Fruit fly (Drosophila melanogaster): Measurements from ENCODE around the gene Fntb.

The Fntb gene

dm6 chr3R:16441367-16441923 lies 8.6 kb downstream of the Fntb start, which contains the start of gene ema:
TSS of gene ema (minus strand) at chr3R:16441661.
- TF ChIP-seq Sp1 (GFP tag; optimal IDR thresholded peaks at IDR 0.05): peak; percentile 12
- TF ChIP-seq Hr83 (GFP tag; optimal IDR thresholded peaks at IDR 0.05; ENCODE audit: poor library complexity, severe bottlenecking): peak; percentile 50
- no peak for TF ChIP-seq CG32264 (GFP tag; optimal IDR thresholded peaks at IDR 0.05)
- TF ChIP-seq N (GFP tag; optimal IDR thresholded peaks at IDR 0.05): no peak
- peak; percentile 27 for TF ChIP-seq CG9705 (GFP tag; optimal IDR thresholded peaks at IDR 0.05)
- TF ChIP-seq rgr (GFP tag; optimal IDR thresholded peaks at IDR 0.05): peak; percentile 16
- no peak for TF ChIP-seq Hnf4 (GFP tag; optimal IDR thresholded peaks at IDR 0.05)
- no peak for TF ChIP-seq Abd-B (GFP tag; optimal IDR thresholded peaks at IDR 0.05)
- no peak for TF ChIP-seq Mio (GFP tag; optimal IDR thresholded peaks at IDR 0.05)
- no peak for TF ChIP-seq h (GFP tag; optimal IDR thresholded peaks at IDR 0.05)
- TF ChIP-seq Hr78 (GFP tag; optimal IDR thresholded peaks at IDR 0.05): no peak
- TF ChIP-seq usp (GFP tag; optimal IDR thresholded peaks at IDR 0.05): no peak
- no peak for TF ChIP-seq Dfd (GFP tag; optimal IDR thresholded peaks at IDR 0.05)
- TF ChIP-seq lola (GFP tag; optimal IDR thresholded peaks at IDR 0.05): no peak
- TF ChIP-seq CrebA (GFP tag; optimal IDR thresholded peaks at IDR 0.05; ENCODE audit: borderline replicate concordance): no peak
- TF ChIP-seq brk (GFP tag; optimal IDR thresholded peaks at IDR 0.05): no peak
- TF ChIP-seq Jra (GFP tag; optimal IDR thresholded peaks at IDR 0.05): no peak
- TF ChIP-seq br (GFP tag; optimal IDR thresholded peaks at IDR 0.05): no peak
- peak; percentile 79 for TF ChIP-seq woc (GFP tag; optimal IDR thresholded peaks at IDR 0.05)
- no peak for TF ChIP-seq GATAd (GFP tag; optimal IDR thresholded peaks at IDR 0.05)
- peak; percentile 9 for TF ChIP-seq sv (GFP tag; optimal IDR thresholded peaks at IDR 0.05)
- TF ChIP-seq OdsH (GFP tag; optimal IDR thresholded peaks at IDR 0.05): no peak
- no peak for TF ChIP-seq Vsx2 (GFP tag; optimal IDR thresholded peaks at IDR 0.05; ENCODE audit: partially characterized antibody)
- no peak for TF ChIP-seq Dif (GFP tag; optimal IDR thresholded peaks at IDR 0.05; ENCODE audit: partially characterized antibody)
- TF ChIP-seq dsf (GFP tag; optimal IDR thresholded peaks at IDR 0.05; ENCODE audit: borderline replicate concordance): no peak
- peak; percentile 28 for TF ChIP-seq Myc (optimal IDR thresholded peaks at IDR 0.05)
- TF ChIP-seq ey (GFP tag; optimal IDR thresholded peaks at IDR 0.05): peak; percentile 6
- peak in 1 of 2 experiments; percentile 36 for TF ChIP-seq foxo (GFP tag; optimal IDR thresholded peaks at IDR 0.05)
- no peak for TF ChIP-seq sage (GFP tag; optimal IDR thresholded peaks at IDR 0.05)
- TF ChIP-seq HLH106 (tag; optimal IDR thresholded peaks at IDR 0.05): peak; percentile 37
- TF ChIP-seq Rel (GFP tag; optimal IDR thresholded peaks at IDR 0.05): no peak
- TF ChIP-seq Rel (tag; optimal IDR thresholded peaks at IDR 0.05): peak; percentile 45

- TF ChIP-seq brk (GFP tag; optimal IDR thresholded peaks at IDR 0.05): no peak
- peak; percentile 54 to 95 for TF ChIP-seq foxo (GFP tag; optimal IDR thresholded peaks at IDR 0.05)
- no peak for TF ChIP-seq GATAd (GFP tag; optimal IDR thresholded peaks at IDR 0.05)
- TF ChIP-seq br (GFP tag; optimal IDR thresholded peaks at IDR 0.05): peak; percentile 92
- TF ChIP-seq CrebA (GFP tag; optimal IDR thresholded peaks at IDR 0.05; ENCODE audit: borderline replicate concordance): no peak
- no peak for TF ChIP-seq N (GFP tag; optimal IDR thresholded peaks at IDR 0.05)
- no peak for TF ChIP-seq Hr83 (GFP tag; optimal IDR thresholded peaks at IDR 0.05; ENCODE audit: poor library complexity, severe bottlenecking)
- TF ChIP-seq Mio (GFP tag; optimal IDR thresholded peaks at IDR 0.05): no peak
- TF ChIP-seq Jra (GFP tag; optimal IDR thresholded peaks at IDR 0.05): peak; percentile 94
- TF ChIP-seq rgr (GFP tag; optimal IDR thresholded peaks at IDR 0.05): peak; percentile 96
- TF ChIP-seq Abd-B (GFP tag; optimal IDR thresholded peaks at IDR 0.05): no peak
- no peak for TF ChIP-seq Vsx2 (GFP tag; optimal IDR thresholded peaks at IDR 0.05; ENCODE audit: partially characterized antibody)
- TF ChIP-seq Sp1 (GFP tag; optimal IDR thresholded peaks at IDR 0.05): peak; percentile 75
- TF ChIP-seq OdsH (GFP tag; optimal IDR thresholded peaks at IDR 0.05): peak; percentile 91
- TF ChIP-seq Rel (GFP tag; optimal IDR thresholded peaks at IDR 0.05): no peak
- peak; percentile 24 for TF ChIP-seq Rel (tag; optimal IDR thresholded peaks at IDR 0.05)
- no peak for TF ChIP-seq Hr78 (GFP tag; optimal IDR thresholded peaks at IDR 0.05)
- peak; percentile 27 for TF ChIP-seq dsf (GFP tag; optimal IDR thresholded peaks at IDR 0.05; ENCODE audit: borderline replicate concordance)
- peak; percentile 56 for TF ChIP-seq CG32264 (GFP tag; optimal IDR thresholded peaks at IDR 0.05)
- no peak for TF ChIP-seq tai (GFP tag; optimal IDR thresholded peaks at IDR 0.05)
- TF ChIP-seq sage (GFP tag; optimal IDR thresholded peaks at IDR 0.05): no peak
- TF ChIP-seq h (GFP tag; optimal IDR thresholded peaks at IDR 0.05): peak; percentile 93
- TF ChIP-seq fru (GFP tag; optimal IDR thresholded peaks at IDR 0.05): peak; percentile 93
- peak; percentile 87 for TF ChIP-seq sv (GFP tag; optimal IDR thresholded peaks at IDR 0.05)
- peak; percentile 61 for TF ChIP-seq CG9705 (GFP tag; optimal IDR thresholded peaks at IDR 0.05)
- peak; percentile 86 for TF ChIP-seq woc (GFP tag; optimal IDR thresholded peaks at IDR 0.05)
- TF ChIP-seq lola (GFP tag; optimal IDR thresholded peaks at IDR 0.05): no peak
- no peak for TF ChIP-seq dl (GFP tag; optimal IDR thresholded peaks at IDR 0.05; ENCODE audit: insufficient read depth in 1 of 2, partially characterized antibody in 2 of 2)
- TF ChIP-seq pan (optimal IDR thresholded peaks at IDR 0.05): no peak
- TF ChIP-seq ey (GFP tag; optimal IDR thresholded peaks at IDR 0.05): peak; percentile 91
- peak; percentile 80 for TF ChIP-seq Myc (optimal IDR thresholded peaks at IDR 0.05)
- peak; percentile 83 for TF ChIP-seq psq (GFP tag; optimal IDR thresholded peaks at IDR 0.05)
- no peak for TF ChIP-seq usp (GFP tag; optimal IDR thresholded peaks at IDR 0.05)
- TF ChIP-seq jim (GFP tag; optimal IDR thresholded peaks at IDR 0.05): no peak
- no peak for TF ChIP-seq Dfd (GFP tag; optimal IDR thresholded peaks at IDR 0.05)
- peak; percentile 77 for TF ChIP-seq HLH106 (tag; optimal IDR thresholded peaks at IDR 0.05)
Measured at dm6 chr3R:16442937-16443336, 10.1 kb downstream of the Fntb start, which contains the start of the genes Ttc1 and CG14882. TSS of gene Ttc1 (minus strand) at chr3R:16443007. TSS of gene CG14882 (plus strand) at chr3R:16443207.

Measured in whole organism, wandering third instar larva.